Worm (Caenorhabditis elegans) whole organism, L4 larva: ENCODE results near the gene gpa-7.

ENCODE experiments used
- ZK546.5 ChIP-seq, 2 experiments: sonication (generic microtip); optimal IDR thresholded peaks; 2 replicates each; lab custom pipeline; 2017; ENCODE audit warnings: missing biosample characterization in 2 of 2, missing genetic modification characterization in 2 of 2
- aly-2 ChIP-seq: sonication (generic microtip); optimal IDR thresholded peaks from 2 replicates; lab custom pipeline; 2018; ENCODE audit warnings: missing biosample characterization, missing genetic modification characterization
- ama-1 ChIP-seq: fragments of 150-350 bp; optimal IDR thresholded peaks from 2 replicates; lab custom pipeline; 2014; ENCODE audit warnings: inconsistent platforms, mixed read lengths
- ces-1 ChIP-seq: fragments of 150-350 bp; sonication (generic microtip); optimal IDR thresholded peaks from 4 replicates; lab custom pipeline; 2014; ENCODE audit warnings: missing biosample characterization, missing genetic modification reagents, missing genetic modification characterization
- fkh-10 ChIP-seq: fragments of 150-350 bp; optimal IDR thresholded peaks from 2 replicates; lab custom pipeline; 2014; ENCODE audit warnings: missing biosample characterization, missing genetic modification reagents, missing genetic modification characterization
- gei-8 ChIP-seq: fragments of 200-800 bp; sonication (Bioruptor generic); optimal IDR thresholded peaks from 2 replicates; lab custom pipeline; 2018; ENCODE audit warnings: mild to moderate bottlenecking, missing genetic modification characterization, missing compliant biosample characterization
- hlh-30 ChIP-seq: sonication (generic microtip); optimal IDR thresholded peaks from 2 replicates; lab custom pipeline; 2017; ENCODE audit warnings: antibody characterized with exemption, mild to moderate bottlenecking, missing genetic modification characterization, missing compliant biosample characterization; ENCODE audit not compliant: insufficient read depth
- mdl-1 ChIP-seq, 2 experiments: fragments of 150-350 bp in 1 of 2; sonication (generic microtip) in 1 of 2; optimal IDR thresholded peaks; 2 replicates each; lab custom pipeline; 2014 to 2017; ENCODE audit warnings: missing biosample characterization in 2 of 2, missing genetic modification characterization in 2 of 2
- nhr-25 ChIP-seq: sonication (generic microtip); optimal IDR thresholded peaks from 2 replicates; lab custom pipeline; 2017; ENCODE audit warnings: missing genetic modification characterization, mild to moderate bottlenecking, missing compliant biosample characterization, antibody characterized with exemption, moderate library complexity, borderline replicate concordance; ENCODE audit not compliant: insufficient read depth
- nhr-6 ChIP-seq: fragments of 150-350 bp; optimal IDR thresholded peaks from 2 replicates; lab custom pipeline; 2014; ENCODE audit warnings: missing biosample characterization, missing genetic modification characterization

- TF ChIP-seq hlh-30 (tag; lab: Kevin White, UChicago) (no peak), ama-1 (no peak), ZK546.5 (tag; optimal IDR thresholded peaks at IDR 0.05; lab: Kevin White, UChicago) (no peak), mdl-1 (tag; optimal IDR thresholded peaks at IDR 0.05; lab: Kevin White, UChicago) (no peak), nhr-25 (tag; lab: Kevin White, UChicago) (no peak), nhr-6 (no peak), ces-1 (GFP tag; lab: Kevin White, UChicago) (no peak), fkh-10 (GFP tag; lab: Kevin White, UChicago) (no peak), gei-8 (GFP tag; lab: Kevin White, UChicago) (no peak), aly-2 (tag; lab: Kevin White, UChicago) (no peak)
Measured at ce11 chrIV:10442904-10443303, 39.1 kb downstream of the gpa-7 start.
